Worm (Caenorhabditis elegans) whole organism, L4/young adult: ENCODE measurements around the gene kdp-1.

Experiments used
- W03F9.2 ChIP-seq: fragments of 150-350 bp; optimal IDR thresholded peaks from 2 replicates; lab custom pipeline; 2014; ENCODE audit warnings: missing biosample characterization, missing genetic modification characterization
- him-1 ChIP-seq: sonication (generic microtip); optimal IDR thresholded peaks from 2 replicates; lab custom pipeline; 2016; ENCODE audit warnings: missing genotype, missing genetic modification reagents, missing genetic modification characterization, missing compliant biosample characterization

- TF ChIP-seq him-1 (tag; lab: Kevin White, UChicago) = no peak
- TF ChIP-seq W03F9.2 (tag; lab: Kevin White, UChicago) = no peak
These were observed 41.1 kb upstream of the kdp-1 start, which contains the start of gene JC8.16 for ce11 chrIV:13258872-13259271.
